Worm (Caenorhabditis elegans) whole organism, young adult: ENCODE data around the gene chtb-2.

Source experiments
- B0019.2 ChIP-seq: fragments of 200-800 bp; sonication (Bioruptor generic); conservative IDR thresholded peaks from 2 replicates; pipeline ENCODE4 v1.3.6; 2022; ENCODE audit warnings: missing genetic modification reagents, missing genetic modification characterization, missing compliant biosample characterization
- B0336.3 ChIP-seq: fragments of 200-800 bp; sonication (Bioruptor generic); IDR thresholded peaks from 2 replicates; pipeline ENCODE4 v1.3.6; 2022; ENCODE audit warnings: missing genetic modification characterization, missing compliant biosample characterization
- C06A6.2 ChIP-seq: fragments of 200-800 bp; sonication (Bioruptor generic); conservative IDR thresholded peaks from 2 replicates; pipeline ENCODE4 v1.3.6; 2022; ENCODE audit warnings: missing genetic modification characterization, missing compliant biosample characterization
- C17E4.6 ChIP-seq: fragments of 200-800 bp; sonication (Bioruptor generic); IDR thresholded peaks from 2 replicates; pipeline ENCODE4 v1.3.6; 2022; ENCODE audit warnings: missing genetic modification reagents, missing genetic modification characterization, missing compliant biosample characterization
- F10E7.11 ChIP-seq: sonication (generic microtip); optimal IDR thresholded peaks from 2 replicates; lab custom pipeline; 2017; ENCODE audit warnings: mild to moderate bottlenecking, missing genetic modification characterization, moderate library complexity, missing compliant biosample characterization
- F22D6.2 ChIP-seq: sonication (generic microtip); optimal IDR thresholded peaks from 2 replicates; lab custom pipeline; 2016; ENCODE audit warnings: mild to moderate bottlenecking, missing genetic modification characterization, missing compliant biosample characterization
- F23B12.7 ChIP-seq: sonication (generic microtip); optimal IDR thresholded peaks from 2 replicates; lab custom pipeline; 2017; ENCODE audit warnings: missing genetic modification characterization, mild to moderate bottlenecking, missing compliant biosample characterization, antibody characterized with exemption, moderate library complexity; ENCODE audit not compliant: insufficient read depth
- F33H1.4 ChIP-seq: fragments of 200-800 bp; sonication (Bioruptor generic); IDR thresholded peaks from 2 replicates; pipeline ENCODE4 v1.3.6; 2022; ENCODE audit warnings: missing genetic modification reagents, missing genetic modification characterization, missing compliant biosample characterization
- F37B4.10 ChIP-seq: fragments of 200-800 bp; sonication (Bioruptor generic); IDR thresholded peaks from 2 replicates; pipeline ENCODE4 v1.3.6; 2022; ENCODE audit warnings: missing genetic modification characterization, missing compliant biosample characterization
- F39B2.1 ChIP-seq: fragments of 200-800 bp; sonication (Bioruptor generic); IDR thresholded peaks from 2 replicates; pipeline ENCODE4 v1.3.6; 2022; ENCODE audit warnings: missing genetic modification reagents, missing genetic modification characterization, missing compliant biosample characterization
- F49E8.2 ChIP-seq: sonication (generic microtip); optimal IDR thresholded peaks from 3 replicates; lab custom pipeline; 2017; ENCODE audit warnings: missing genetic modification characterization, mild to moderate bottlenecking, missing compliant biosample characterization, antibody characterized with exemption, moderate library complexity; ENCODE audit not compliant: insufficient read depth
- F57C9.4 ChIP-seq: sonication (generic microtip); optimal IDR thresholded peaks from 2 replicates; lab custom pipeline; 2017; ENCODE audit warnings: mild to moderate bottlenecking, missing genetic modification characterization, missing compliant biosample characterization
- K11D2.4 ChIP-seq: fragments of 200-800 bp; sonication (Bioruptor generic); IDR thresholded peaks from 2 replicates; pipeline ENCODE4 v1.3.6; 2022; ENCODE audit warnings: missing genetic modification reagents, missing genetic modification characterization, missing compliant biosample characterization
- K12H6.12 ChIP-seq: fragments of 200-800 bp; sonication (Bioruptor generic); optimal IDR thresholded peaks from 2 replicates; lab custom pipeline; 2018; ENCODE audit warnings: mild to moderate bottlenecking, missing genetic modification characterization, missing compliant biosample characterization
- Y67H2A.10 ChIP-seq: fragments of 200-800 bp; sonication (Bioruptor generic); conservative IDR thresholded peaks from 2 replicates; pipeline ENCODE4 v1.3.6; 2022; ENCODE audit warnings: missing genetic modification reagents, missing genetic modification characterization, missing compliant biosample characterization
- aptf-3 ChIP-seq: fragments of 200-800 bp; sonication (Bioruptor generic); IDR thresholded peaks from 2 replicates; pipeline ENCODE4 v1.3.6; 2022; ENCODE audit warnings: missing genetic modification characterization, missing compliant biosample characterization
- attf-3 ChIP-seq: fragments of 200-800 bp; sonication (Bioruptor generic); conservative IDR thresholded peaks from 2 replicates; pipeline ENCODE4 v1.3.6; 2022; ENCODE audit warnings: missing genetic modification reagents, missing genetic modification characterization, missing compliant biosample characterization
- attf-6 ChIP-seq: fragments of 200-800 bp; sonication (Bioruptor generic); IDR thresholded peaks from 2 replicates; pipeline ENCODE4 v1.3.6; 2022; ENCODE audit warnings: missing genetic modification reagents, missing genetic modification characterization, missing compliant biosample characterization
- ceh-100 ChIP-seq: fragments of 200-800 bp; sonication (Bioruptor generic); IDR thresholded peaks from 2 replicates; pipeline ENCODE4 v1.3.6; 2022; ENCODE audit warnings: missing genetic modification reagents, missing genetic modification characterization, missing compliant biosample characterization
- ceh-79 ChIP-seq: sonication (generic microtip); optimal IDR thresholded peaks from 2 replicates; lab custom pipeline; 2017; ENCODE audit warnings: mild to moderate bottlenecking, missing genetic modification characterization, missing compliant biosample characterization
- dox-1 ChIP-seq: fragments of 200-800 bp; sonication (Bioruptor generic); IDR thresholded peaks from 2 replicates; pipeline ENCODE4 v1.3.6; 2022; ENCODE audit warnings: missing genetic modification reagents, missing genetic modification characterization, missing compliant biosample characterization
- dpff-1 ChIP-seq: sonication (generic microtip); optimal IDR thresholded peaks from 2 replicates; lab custom pipeline; 2017; ENCODE audit warnings: mild to moderate bottlenecking, missing genetic modification characterization, missing compliant biosample characterization
- egrh-3 ChIP-seq: fragments of 200-800 bp; sonication (Bioruptor generic); IDR thresholded peaks from 2 replicates; pipeline ENCODE4 v1.3.6; 2022; ENCODE audit warnings: missing genetic modification reagents, missing genetic modification characterization, missing compliant biosample characterization
- ekl-4 ChIP-seq: fragments of 200-800 bp; sonication (Bioruptor generic); IDR thresholded peaks from 2 replicates; pipeline ENCODE4 v1.3.6; 2022; ENCODE audit warnings: missing genetic modification reagents, missing genetic modification characterization, missing compliant biosample characterization
- him-1 ChIP-seq: sonication (generic microtip); optimal IDR thresholded peaks from 2 replicates; lab custom pipeline; 2016; ENCODE audit warnings: missing genotype, missing genetic modification reagents, missing genetic modification characterization, missing compliant biosample characterization
- hlh-26 ChIP-seq: fragments of 200-800 bp; sonication (Bioruptor generic); conservative IDR thresholded peaks from 2 replicates; pipeline ENCODE4 v1.3.6; 2022; ENCODE audit warnings: missing genetic modification reagents, missing genetic modification characterization, missing compliant biosample characterization
- hmg-20 ChIP-seq: fragments of 200-800 bp; sonication (Bioruptor generic); IDR thresholded peaks from 2 replicates; pipeline ENCODE4 v1.3.6; 2022; ENCODE audit warnings: missing genetic modification reagents, missing genetic modification characterization, missing compliant biosample characterization
- lag-1 ChIP-seq: fragments of 200-800 bp; sonication (Bioruptor generic); IDR thresholded peaks from 2 replicates; pipeline ENCODE4 v1.3.6; 2022; ENCODE audit warnings: missing genetic modification reagents, missing genetic modification characterization, missing compliant biosample characterization
- let-607 ChIP-seq, 2 experiments: fragments of 200-800 bp in 1 of 2; sonication (Bioruptor generic) in 1 of 2; sonication (generic microtip) in 1 of 2; optimal IDR thresholded peaks; 2 replicates each; lab custom pipeline; 2016 to 2018; ENCODE audit warnings: mild to moderate bottlenecking in 2 of 2, missing compliant biosample characterization in 2 of 2, missing genetic modification characterization in 2 of 2, moderate library complexity in 2 of 2, missing genotype in 1 of 2
- lin-54 ChIP-seq: fragments of 200-800 bp; sonication (Bioruptor generic); optimal IDR thresholded peaks from 2 replicates; lab custom pipeline; 2018; ENCODE audit warnings: mild to moderate bottlenecking, missing genetic modification characterization, missing compliant biosample characterization
- madf-3 ChIP-seq: fragments of 200-800 bp; sonication (Bioruptor generic); IDR thresholded peaks from 2 replicates; pipeline ENCODE4 v1.3.6; 2022; ENCODE audit warnings: missing genetic modification reagents, missing genetic modification characterization, missing compliant biosample characterization
- madf-8 ChIP-seq: fragments of 200-800 bp; sonication (Bioruptor generic); conservative IDR thresholded peaks from 2 replicates; pipeline ENCODE4 v1.3.6; 2022; ENCODE audit warnings: missing genetic modification reagents, missing genetic modification characterization, missing compliant biosample characterization
- mel-28 ChIP-seq: sonication (generic microtip); optimal IDR thresholded peaks from 2 replicates; lab custom pipeline; 2016; ENCODE audit warnings: borderline replicate concordance, mild to moderate bottlenecking, missing genetic modification characterization, missing compliant biosample characterization
- nhr-120 ChIP-seq: fragments of 200-800 bp; sonication (Bioruptor generic); IDR thresholded peaks from 2 replicates; pipeline ENCODE4 v1.3.6; 2022; ENCODE audit warnings: missing genetic modification characterization, missing compliant biosample characterization
- nhr-90 ChIP-seq: sonication (generic microtip); optimal IDR thresholded peaks from 2 replicates; lab custom pipeline; 2016; ENCODE audit warnings: missing genotype, mild to moderate bottlenecking, missing genetic modification characterization, missing compliant biosample characterization
- rcor-1 ChIP-seq: fragments of 200-800 bp; sonication (Bioruptor generic); IDR thresholded peaks from 2 replicates; pipeline ENCODE4 v1.3.6; 2022; ENCODE audit warnings: missing genetic modification reagents, missing genetic modification characterization, missing compliant biosample characterization
- sdz-38 ChIP-seq: sonication (generic microtip); optimal IDR thresholded peaks from 2 replicates; lab custom pipeline; 2016; ENCODE audit warnings: missing genotype, missing genetic modification characterization, missing compliant biosample characterization
- snpc-1.3 ChIP-seq: sonication (generic microtip); optimal IDR thresholded peaks from 2 replicates; lab custom pipeline; 2017; ENCODE audit warnings: missing genetic modification characterization, mild to moderate bottlenecking, missing compliant biosample characterization, antibody characterized with exemption, moderate library complexity, missing genotype, missing genetic modification reagents; ENCODE audit not compliant: insufficient read depth
- snpc-3.4 ChIP-seq: sonication (generic microtip); optimal IDR thresholded peaks from 2 replicates; lab custom pipeline; 2017; ENCODE audit warnings: missing genetic modification characterization, mild to moderate bottlenecking, missing compliant biosample characterization, antibody characterized with exemption, moderate library complexity, missing genotype, missing genetic modification reagents
- snpc-4 ChIP-seq, 5 experiments: fragments of 150-350 bp in 1 of 5; sonication (generic microtip) in 4 of 5; optimal IDR thresholded peaks; 2 replicates each; lab custom pipeline; 2014 to 2018; ENCODE audit warnings: missing genetic modification characterization in 5 of 5, missing biosample characterization in 3 of 5, antibody characterized with exemption in 2 of 5, mild to moderate bottlenecking in 2 of 5, missing compliant biosample characterization in 2 of 5, missing genotype in 2 of 5, moderate library complexity in 2 of 5, missing genetic modification reagents in 1 of 5
- somi-1 ChIP-seq: fragments of 200-800 bp; sonication (Bioruptor generic); optimal IDR thresholded peaks from 2 replicates; lab custom pipeline; 2018; ENCODE audit warnings: mild to moderate bottlenecking, missing genetic modification characterization, missing compliant biosample characterization
- tbx-9 ChIP-seq: sonication (generic microtip); optimal IDR thresholded peaks from 2 replicates; lab custom pipeline; 2016; ENCODE audit warnings: borderline replicate concordance, missing genetic modification characterization, inconsistent platforms, missing compliant biosample characterization
- unc-62 ChIP-seq: fragments of 150-350 bp; optimal IDR thresholded peaks from 2 replicates; lab custom pipeline; 2014; ENCODE audit warnings: missing biosample characterization, missing genetic modification reagents, missing genetic modification characterization
- ztf-22 ChIP-seq: fragments of 200-800 bp; sonication (Bioruptor generic); optimal IDR thresholded peaks from 2 replicates; lab custom pipeline; 2018; ENCODE audit warnings: mild to moderate bottlenecking, missing genetic modification characterization, moderate library complexity, missing compliant biosample characterization
- ztf-6 ChIP-seq: fragments of 200-800 bp; sonication (Bioruptor generic); IDR thresholded peaks from 2 replicates; pipeline ENCODE4 v1.3.6; 2022; ENCODE audit warnings: missing genetic modification reagents, missing genetic modification characterization, missing compliant biosample characterization

The chtb-2 gene

DNA sequence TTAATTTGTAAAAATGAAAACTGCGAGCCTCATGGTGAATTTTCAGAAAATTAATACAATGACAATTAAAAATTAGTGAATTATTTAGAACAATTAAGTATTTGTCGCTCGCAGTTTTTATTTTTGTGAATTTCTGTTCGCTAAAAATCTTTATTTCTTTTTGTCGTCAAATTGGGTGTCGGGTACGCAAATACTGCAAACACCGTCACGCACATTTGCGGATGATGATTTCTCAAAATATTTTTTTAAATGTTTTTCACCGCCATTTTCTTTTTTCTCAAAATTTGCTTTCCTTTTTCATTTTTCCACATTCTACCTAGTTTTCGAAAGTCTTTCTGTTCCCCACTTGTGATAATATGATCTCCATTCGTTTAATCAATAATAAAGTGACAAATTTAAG, 5.9 kb downstream of the chtb-2 start (continued):
- TF ChIP-seq sdz-38 (no peak), ceh-79 (no peak), F39B2.1 (GFP tag; lab: Robert Waterston, UW) (no peak), nhr-90 (tag; lab: Kevin White, UChicago) (no peak), snpc-4 (GFP tag; optimal IDR thresholded peaks at IDR 0.05; lab: Kevin White, UChicago) (no peak), snpc-4 (tag; optimal IDR thresholded peaks at IDR 0.05; lab: Kevin White, UChicago) (peak in 1 of 4 experiments; percentile 1), Y67H2A.10 (GFP tag; lab: Robert Waterston, UW) (no peak), let-607 (tag; optimal IDR thresholded peaks at IDR 0.05; lab: Kevin White, UChicago) (no peak), tbx-9 (tag; lab: Kevin White, UChicago) (no peak), F10E7.11 (tag; lab: Kevin White, UChicago) (no peak), F57C9.4 (no peak), snpc-1.3 (tag; lab: Kevin White, UChicago) (peak; percentile 73), unc-62 (no peak), ztf-6 (GFP tag; lab: Robert Waterston, UW) (no peak), somi-1 (GFP tag; lab: Kevin White, UChicago) (no peak), snpc-3.4 (peak; percentile 52), B0019.2 (GFP tag; lab: Robert Waterston, UW) (no peak), ceh-100 (no peak), him-1 (tag; lab: Kevin White, UChicago) (no peak), lin-54 (GFP tag; lab: Kevin White, UChicago) (peak; percentile 51), C17E4.6 (GFP tag; lab: Robert Waterston, UW) (no peak), rcor-1 (GFP tag; lab: Robert Waterston, UW) (no peak), K12H6.12 (tag; lab: Kevin White, UChicago) (no peak), F23B12.7 (tag; lab: Kevin White, UChicago) (peak; percentile 43), F33H1.4 (GFP tag; lab: Robert Waterston, UW) (peak; percentile 34; the same call in 1 of the 2 replicates), F37B4.10 (GFP tag; lab: Robert Waterston, UW) (no peak), ztf-22 (no peak), nhr-120 (GFP tag; lab: Robert Waterston, UW) (no peak), madf-3 (GFP tag; lab: Robert Waterston, UW) (no peak), egrh-3 (GFP tag; lab: Robert Waterston, UW) (no peak), K11D2.4 (GFP tag; lab: Robert Waterston, UW) (no peak), C06A6.2 (GFP tag; lab: Robert Waterston, UW) (no peak), F49E8.2 (tag; lab: Kevin White, UChicago) (no peak), B0336.3 (GFP tag; lab: Robert Waterston, UW) (no peak), madf-8 (GFP tag; lab: Robert Waterston, UW) (no peak), aptf-3 (GFP tag; lab: Robert Waterston, UW) (no peak), attf-6 (GFP tag; lab: Robert Waterston, UW) (no peak), hmg-20 (GFP tag; lab: Robert Waterston, UW) (no peak), F22D6.2 (tag; lab: Kevin White, UChicago) (no peak), ekl-4 (GFP tag; lab: Robert Waterston, UW) (no peak), mel-28 (tag; lab: Kevin White, UChicago) (no peak), lag-1 (GFP tag; lab: Robert Waterston, UW) (no peak), dox-1 (no peak), hlh-26 (GFP tag; lab: Robert Waterston, UW) (no peak), dpff-1 (tag; lab: Kevin White, UChicago) (no peak), attf-3 (GFP tag; lab: Robert Waterston, UW) (0 out of 2 replicates have a peak, but pooled peaks have one; percentile 12)
